Fruit fly (Drosophila melanogaster) whole organism, adult: Measurements from ENCODE around the gene eIF2gamma.

ENCODE experiments used
- CG12768 ChIP-seq: fragments of 200-800 bp; sonication (Bioruptor generic); optimal IDR thresholded peaks from 2 replicates; lab custom pipeline; 2017; ENCODE audit warnings: missing biosample characterization, missing genetic modification characterization, mild to moderate bottlenecking, moderate library complexity, missing genetic modification reagents
- CG33017 ChIP-seq: fragments of 200-800 bp; sonication (Bioruptor generic); optimal IDR thresholded peaks from 2 replicates; lab custom pipeline; 2018; ENCODE audit warnings: missing biosample characterization, mild to moderate bottlenecking, missing genetic modification characterization, moderate library complexity
- CG7045 ChIP-seq: fragments of 200-800 bp; sonication (Bioruptor generic); optimal IDR thresholded peaks from 2 replicates; lab custom pipeline; 2017; ENCODE audit warnings: missing biosample characterization, mild to moderate bottlenecking, missing genetic modification characterization
- CG7101 ChIP-seq: fragments of 200-800 bp; sonication (Bioruptor generic); optimal IDR thresholded peaks from 2 replicates; lab custom pipeline; 2018; ENCODE audit warnings: missing biosample characterization, mild to moderate bottlenecking, missing genetic modification characterization, moderate library complexity
- Hr96 ChIP-seq: fragments of 200-800 bp; sonication (Bioruptor generic); optimal IDR thresholded peaks from 2 replicates; lab custom pipeline; 2016; ENCODE audit warnings: missing biosample characterization, missing genetic modification characterization
- cic ChIP-seq: fragments of 200-800 bp; sonication (Bioruptor generic); optimal IDR thresholded peaks from 2 replicates; lab custom pipeline; 2017; ENCODE audit warnings: missing biosample characterization, mild to moderate bottlenecking, missing genetic modification characterization, moderate library complexity
- tj ChIP-seq: fragments of 200-800 bp; sonication (Bioruptor generic); optimal IDR thresholded peaks from 3 replicates; lab custom pipeline; 2017; ENCODE audit warnings: missing biosample characterization, mild to moderate bottlenecking, missing genetic modification characterization, moderate library complexity

DNA sequence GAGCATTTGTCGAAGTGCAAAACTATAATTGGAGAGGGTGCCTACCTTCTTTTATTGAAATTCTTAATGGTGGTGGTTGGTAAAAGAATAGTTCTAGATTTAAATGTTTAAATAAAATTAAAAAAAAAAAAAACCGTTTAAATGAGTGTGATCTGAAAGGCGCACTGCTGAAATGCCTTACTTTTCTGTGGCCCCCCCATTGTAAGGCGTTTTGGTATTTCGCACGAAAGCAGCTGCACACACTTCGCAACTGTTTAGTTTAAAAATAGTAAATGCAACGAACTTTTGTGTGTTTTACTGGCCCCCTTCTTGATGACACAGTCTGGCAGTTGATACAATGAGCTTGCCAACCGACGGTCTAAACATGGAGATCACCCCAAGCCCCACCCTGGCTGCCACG, 5.2 kb upstream of the eIF2gamma start, which contains the start of the genes CG14864 and Zip88E:
- no peak for TF ChIP-seq tj (GFP tag; lab: Kevin White, UChicago)
- TF ChIP-seq CG12768: no peak
- TF ChIP-seq CG33017 (tag; lab: Kevin White, UChicago): no peak
- no peak for TF ChIP-seq CG7045 (GFP tag; lab: Kevin White, UChicago)
- TF ChIP-seq CG7101 (tag; lab: Kevin White, UChicago): no peak
- TF ChIP-seq Hr96 (GFP tag; lab: Kevin White, UChicago): no peak
- TF ChIP-seq cic: no peak
